ENCODE assay signal across 1 fruit fly cellular context in the genomic region with DNA sequence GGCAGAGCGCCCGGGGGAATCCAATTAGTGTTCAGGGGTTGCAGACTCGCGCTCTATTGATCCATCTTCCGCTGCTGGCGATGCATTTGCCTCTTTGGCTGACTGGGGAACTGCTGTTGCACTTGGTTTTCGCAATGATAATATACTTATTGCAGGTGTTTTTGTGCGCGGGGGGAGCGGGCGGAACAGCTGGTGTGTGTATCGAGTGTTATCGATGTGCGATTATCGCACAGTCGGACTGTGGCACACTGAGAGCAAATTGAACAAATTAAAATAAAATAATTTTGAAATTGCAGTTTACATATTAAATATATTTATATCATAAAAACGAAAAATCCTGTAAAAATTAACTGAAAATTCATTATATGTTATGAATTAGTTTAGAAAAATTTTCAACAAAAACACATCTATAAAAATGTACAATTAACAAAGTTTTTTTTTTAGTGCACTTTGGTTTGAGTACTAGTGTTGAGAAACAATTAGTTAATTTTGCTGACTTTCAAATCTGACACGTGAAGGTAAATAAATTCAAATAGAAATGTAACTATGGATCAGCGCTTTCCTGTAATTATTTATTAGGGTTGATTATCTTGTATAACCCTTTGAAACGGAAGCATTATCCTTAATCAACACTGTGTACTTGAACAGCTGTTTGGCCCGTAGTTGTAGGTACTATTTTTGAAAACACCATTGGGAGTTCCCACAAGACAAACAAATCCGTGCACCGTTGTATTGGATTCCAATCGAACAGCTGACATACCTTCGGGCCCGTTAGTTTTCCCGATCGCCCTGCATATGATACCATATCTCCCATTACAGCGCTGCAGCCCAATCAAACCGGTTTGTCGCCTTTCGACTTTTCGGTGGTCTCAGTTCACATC.
TF ChIP-seq lines count a peak whose summit lies in the region.

Gene Wdr37, minus strand, starts transcription at position 168 of the 881 bp plus-strand sequence.
Gene koko, plus strand, starts transcription at position 478 of the 881 bp plus-strand sequence.

TF ChIP-seq in whole organism, embryonic, 481 proteins besides CTCF, POLR2A, EP300 and RAD21 (continued from another document):
- TF ChIP-seq slp2 (GFP tag; optimal IDR thresholded peaks at IDR 0.05; lab: Kevin White, UChicago), result peak; percentile 45
- peak; percentile 98 for TF ChIP-seq CG1602 (GFP tag; optimal IDR thresholded peaks at IDR 0.05; lab: Kevin White, UChicago)
- TF ChIP-seq CG1529 (GFP tag; optimal IDR thresholded peaks at IDR 0.05; lab: Kevin White, UChicago), result peak; percentile 80
- TF ChIP-seq CG30403 (GFP tag; optimal IDR thresholded peaks at IDR 0.05; lab: Kevin White, UChicago), result peak; percentile 98
- peak; percentile 53; the same call in 1 of the 2 replicates for TF ChIP-seq tna (GFP tag; IDR thresholded peaks at IDR 0.05; lab: Robert Waterston, UW; ENCODE audit: partially characterized antibody)
- peak; percentile 94 for TF ChIP-seq otp (GFP tag; IDR thresholded peaks at IDR 0.05; lab: Robert Waterston, UW)
- TF ChIP-seq en (GFP tag; optimal IDR thresholded peaks at IDR 0.05; lab: Kevin White, UChicago), result peak; percentile 40
- no peak for TF ChIP-seq Hr39 (optimal IDR thresholded peaks at IDR 0.05; lab: Kevin White, UChicago)
- TF ChIP-seq Med (GFP tag; lab: Kevin White, UChicago), result peak; percentile 94
- peak; percentile 97 for TF ChIP-seq tio (GFP tag; optimal IDR thresholded peaks at IDR 0.05; lab: Kevin White, UChicago)
- 0 out of 2 replicates have a peak, but pooled peaks have one; percentile 7 for TF ChIP-seq Bgb (GFP tag; IDR thresholded peaks at IDR 0.05; lab: Robert Waterston, UW; ENCODE audit: partially characterized antibody)
- no peak for TF ChIP-seq CG8478 (optimal IDR thresholded peaks at IDR 0.05; lab: Kevin White, UChicago)
- TF ChIP-seq cato (GFP tag; optimal IDR thresholded peaks at IDR 0.05; lab: Kevin White, UChicago; ENCODE audit: borderline replicate concordance), result peak; percentile 94
- peak; percentile 79 for TF ChIP-seq CG12219 (GFP tag; optimal IDR thresholded peaks at IDR 0.05; lab: Kevin White, UChicago)
- peak; percentile 83 for TF ChIP-seq schlank (tag; optimal IDR thresholded peaks at IDR 0.05; lab: Kevin White, UChicago)
- peak; percentile 98 for TF ChIP-seq unpg (GFP tag; optimal IDR thresholded peaks at IDR 0.05; lab: Kevin White, UChicago)
- peak; percentile 69 for TF ChIP-seq Atf-2 (GFP tag; optimal IDR thresholded peaks at IDR 0.05; lab: Kevin White, UChicago)
- TF ChIP-seq ttk (GFP tag; IDR thresholded peaks at IDR 0.05; lab: Robert Waterston, UW), result peak; percentile 99
- peak; percentile 75 for TF ChIP-seq pum (GFP tag; optimal IDR thresholded peaks at IDR 0.05; lab: Kevin White, UChicago)
- peak; percentile 99 for TF ChIP-seq zf30C (GFP tag; optimal IDR thresholded peaks at IDR 0.05; lab: Kevin White, UChicago)
- peak; percentile 80 for TF ChIP-seq D19B (GFP tag; optimal IDR thresholded peaks at IDR 0.05; lab: Kevin White, UChicago)
- TF ChIP-seq CG5180 (GFP tag; optimal IDR thresholded peaks at IDR 0.05; lab: Kevin White, UChicago), result peak; percentile 52
- peak; percentile 11 for TF ChIP-seq CG9797 (GFP tag; optimal IDR thresholded peaks at IDR 0.05; lab: Kevin White, UChicago)
- peak; percentile 98 for TF ChIP-seq CG13775 (GFP tag; optimal IDR thresholded peaks at IDR 0.05; lab: Kevin White, UChicago)
- peak; percentile 46; the same call in 2 of the 3 replicates for TF ChIP-seq CG34224 (GFP tag; IDR thresholded peaks at IDR 0.05; lab: Robert Waterston, UW; ENCODE audit: partially characterized antibody)
- TF ChIP-seq CG43689 (GFP tag; IDR thresholded peaks at IDR 0.05; lab: Robert Waterston, UW), result peak; percentile 94
- TF ChIP-seq CG3838 (GFP tag; optimal IDR thresholded peaks at IDR 0.05; lab: Kevin White, UChicago), result peak; percentile 84
- peak; percentile 88 for TF ChIP-seq CG6813 (GFP tag; optimal IDR thresholded peaks at IDR 0.05; lab: Kevin White, UChicago)
- TF ChIP-seq CG7963 (GFP tag; IDR thresholded peaks at IDR 0.05; lab: Robert Waterston, UW; ENCODE audit: partially characterized antibody), result peak; percentile 35; the same call in 1 of the 3 replicates
- TF ChIP-seq run (tag; optimal IDR thresholded peaks at IDR 0.05; lab: Kevin White, UChicago), result peak; percentile 90
- peak; percentile 37 to 98 for TF ChIP-seq bsh (GFP tag; optimal IDR thresholded peaks at IDR 0.05; lab: Kevin White, UChicago)
- peak; percentile 49 for TF ChIP-seq gro (GFP tag; optimal IDR thresholded peaks at IDR 0.05; lab: Kevin White, UChicago)
- peak; percentile 95 for TF ChIP-seq fd3F (GFP tag; optimal IDR thresholded peaks at IDR 0.05; lab: Kevin White, UChicago)
- TF ChIP-seq stwl (tag; optimal IDR thresholded peaks at IDR 0.05; lab: Kevin White, UChicago), result peak; percentile 94
- TF ChIP-seq fru (optimal IDR thresholded peaks at IDR 0.05; lab: Kevin White, UChicago), result no peak
